Fruit fly (Drosophila melanogaster) whole organism, prepupa: Measurements from ENCODE around the gene Blm.

Experiments
- Blimp-1 ChIP-seq: fragments of 200-800 bp; sonication (Bioruptor generic); optimal IDR thresholded peaks from 3 replicates; lab custom pipeline; 2017; ENCODE audit warnings: missing biosample characterization, missing genetic modification characterization, mild to moderate bottlenecking, moderate library complexity, missing genetic modification reagents
- CG10631 ChIP-seq: fragments of 200-800 bp; sonication (Bioruptor generic); optimal IDR thresholded peaks from 2 replicates; lab custom pipeline; 2016; ENCODE audit warnings: missing biosample characterization, missing genetic modification characterization
- CG10669 ChIP-seq: fragments of 200-800 bp; sonication (Bioruptor generic); optimal IDR thresholded peaks from 3 replicates; lab custom pipeline; 2018; ENCODE audit warnings: missing biosample characterization, mild to moderate bottlenecking, missing genetic modification characterization, moderate library complexity
- CG11294 ChIP-seq: fragments of 200-800 bp; sonication (Bioruptor generic); IDR thresholded peaks from 2 replicates; pipeline ENCODE4 v1.3.6; 2022; ENCODE audit warnings: missing biosample characterization, missing genetic modification characterization
- CG15336 ChIP-seq: fragments of 200-800 bp; sonication (Bioruptor generic); IDR thresholded peaks from 2 replicates; pipeline ENCODE4 v1.3.6; 2022; ENCODE audit warnings: missing biosample characterization, missing genetic modification characterization
- CG1621 ChIP-seq: fragments of 200-800 bp; sonication (Bioruptor generic); optimal IDR thresholded peaks from 3 replicates; lab custom pipeline; 2018; ENCODE audit warnings: missing biosample characterization, mild to moderate bottlenecking, missing genetic modification characterization
- CG16779 ChIP-seq: fragments of 200-800 bp; sonication (Bioruptor generic); optimal IDR thresholded peaks from 3 replicates; lab custom pipeline; 2017; ENCODE audit warnings: missing biosample characterization, mild to moderate bottlenecking, missing genetic modification characterization
- CG32006 ChIP-seq: fragments of 200-800 bp; sonication (Bioruptor generic); optimal IDR thresholded peaks from 3 replicates; lab custom pipeline; 2017; ENCODE audit warnings: missing biosample characterization, mild to moderate bottlenecking, missing genetic modification characterization
- CG34406 ChIP-seq: fragments of 200-800 bp; sonication (Bioruptor generic); optimal IDR thresholded peaks from 3 replicates; lab custom pipeline; 2016; ENCODE audit warnings: missing biosample characterization, missing genetic modification characterization
- CG4318 ChIP-seq: fragments of 200-800 bp; sonication (Bioruptor generic); optimal IDR thresholded peaks from 3 replicates; lab custom pipeline; 2017; ENCODE audit warnings: missing biosample characterization, mild to moderate bottlenecking, missing genetic modification characterization
- CG6163 ChIP-seq: fragments of 200-800 bp; sonication (Bioruptor generic); IDR thresholded peaks from 3 replicates; pipeline ENCODE4 v1.3.6; 2022; ENCODE audit warnings: missing biosample characterization, missing genetic modification characterization
- CG6276 ChIP-seq: fragments of 200-800 bp; sonication (Bioruptor generic); optimal IDR thresholded peaks from 2 replicates; lab custom pipeline; 2017; ENCODE audit warnings: missing biosample characterization, mild to moderate bottlenecking, missing genetic modification characterization
- CG6792 ChIP-seq: fragments of 200-800 bp; sonication (Bioruptor generic); optimal IDR thresholded peaks from 3 replicates; lab custom pipeline; 2016; ENCODE audit warnings: missing biosample characterization, missing genetic modification characterization
- CG6808 ChIP-seq: fragments of 200-800 bp; sonication (Bioruptor generic); optimal IDR thresholded peaks from 3 replicates; lab custom pipeline; 2017; ENCODE audit warnings: missing biosample characterization, missing genetic modification characterization, mild to moderate bottlenecking, moderate library complexity, missing genetic modification reagents
- CG7368 ChIP-seq: fragments of 200-800 bp; sonication (Bioruptor generic); optimal IDR thresholded peaks from 3 replicates; lab custom pipeline; 2016; ENCODE audit warnings: missing biosample characterization, missing genetic modification characterization
- CG8119 ChIP-seq: fragments of 200-800 bp; sonication (Bioruptor generic); IDR thresholded peaks from 3 replicates; pipeline ENCODE4 v1.3.6; 2022; ENCODE audit warnings: missing biosample characterization, missing genetic modification characterization
- CG8319 ChIP-seq: fragments of 200-800 bp; sonication (Bioruptor generic); optimal IDR thresholded peaks from 3 replicates; lab custom pipeline; 2016; ENCODE audit warnings: missing biosample characterization, missing genetic modification characterization
- CG8632 ChIP-seq: fragments of 200-800 bp; sonication (Bioruptor generic); optimal IDR thresholded peaks from 3 replicates; lab custom pipeline; 2016; ENCODE audit warnings: missing biosample characterization, missing genetic modification characterization
- Eip75B ChIP-seq: fragments of 200-800 bp; sonication (Bioruptor generic); optimal IDR thresholded peaks from 3 replicates; lab custom pipeline; 2016; ENCODE audit warnings: missing biosample characterization, missing genetic modification characterization
- Eip78C ChIP-seq: fragments of 200-800 bp; sonication (Bioruptor generic); peaks from one replicate; lab custom pipeline; 2016; ENCODE audit warnings: missing biosample characterization, missing genetic modification characterization
- Eip93F ChIP-seq: fragments of 200-800 bp; sonication (Bioruptor generic); optimal IDR thresholded peaks from 2 replicates; lab custom pipeline; 2016; ENCODE audit warnings: missing biosample characterization, mild to moderate bottlenecking, missing genetic modification characterization
- Ets96B ChIP-seq: fragments of 200-800 bp; optimal IDR thresholded peaks from 2 replicates; lab custom pipeline; 2019; ENCODE audit warnings: missing biosample characterization, mild to moderate bottlenecking, missing genetic modification characterization, moderate library complexity
- Gug ChIP-seq: fragments of 200-800 bp; sonication (Bioruptor generic); IDR thresholded peaks from 2 replicates; pipeline ENCODE4 v1.3.6; 2022; ENCODE audit warnings: missing biosample characterization, missing genetic modification characterization
- Hr38 ChIP-seq: sonication (Bioruptor generic); optimal IDR thresholded peaks from 2 replicates; lab custom pipeline; 2016; ENCODE audit warnings: missing biosample characterization, missing genetic modification characterization
- Hr4 ChIP-seq: fragments of 200-800 bp; sonication (Bioruptor generic); optimal IDR thresholded peaks from 3 replicates; lab custom pipeline; 2016; ENCODE audit warnings: missing biosample characterization, missing genetic modification characterization
- Met ChIP-seq: fragments of 200-800 bp; sonication (Bioruptor generic); optimal IDR thresholded peaks from 3 replicates; lab custom pipeline; 2016; ENCODE audit warnings: missing biosample characterization, missing genetic modification characterization
- Smox ChIP-seq: fragments of 200-800 bp; sonication (Bioruptor generic); optimal IDR thresholded peaks from 3 replicates; lab custom pipeline; 2016; ENCODE audit warnings: missing biosample characterization, missing genetic modification characterization
- Sox14 ChIP-seq: fragments of 200-800 bp; sonication (Bioruptor generic); optimal IDR thresholded peaks from 3 replicates; lab custom pipeline; 2016; ENCODE audit warnings: missing biosample characterization, missing genetic modification characterization
- Sox15 ChIP-seq: fragments of 200-800 bp; sonication (Bioruptor generic); optimal IDR thresholded peaks from 3 replicates; lab custom pipeline; 2016; ENCODE audit warnings: missing biosample characterization, missing genetic modification characterization
- acj6 ChIP-seq: fragments of 200-800 bp; sonication (Bioruptor generic); optimal IDR thresholded peaks from 3 replicates; lab custom pipeline; 2016; ENCODE audit warnings: missing biosample characterization, missing genetic modification characterization
- cyc ChIP-seq: fragments of 200-800 bp; sonication (Bioruptor generic); optimal IDR thresholded peaks from 3 replicates; lab custom pipeline; 2016; ENCODE audit warnings: missing biosample characterization, missing genetic modification characterization
- eg ChIP-seq: fragments of 200-800 bp; sonication (Bioruptor generic); IDR thresholded peaks from 3 replicates; pipeline ENCODE4 v1.3.6; 2022; ENCODE audit warnings: missing biosample characterization, missing genetic modification characterization
- esn ChIP-seq: fragments of 200-800 bp; sonication (Bioruptor generic); optimal IDR thresholded peaks from 2 replicates; lab custom pipeline; 2016; ENCODE audit warnings: missing biosample characterization, mild to moderate bottlenecking, missing genetic modification characterization, moderate library complexity
- fd59A ChIP-seq: fragments of 200-800 bp; sonication (Bioruptor generic); optimal IDR thresholded peaks from 2 replicates; lab custom pipeline; 2017; ENCODE audit warnings: missing biosample characterization, mild to moderate bottlenecking, missing genetic modification characterization, missing genetic modification reagents
- fkh ChIP-seq: fragments of 200-800 bp; sonication (Bioruptor generic); optimal IDR thresholded peaks from 3 replicates; lab custom pipeline; 2017; ENCODE audit warnings: missing biosample characterization, mild to moderate bottlenecking, missing genetic modification characterization, moderate library complexity
- net ChIP-seq: fragments of 200-800 bp; sonication (Bioruptor generic); optimal IDR thresholded peaks from 3 replicates; lab custom pipeline; 2016; ENCODE audit warnings: missing biosample characterization, missing genetic modification characterization
- pdm3 ChIP-seq: fragments of 200-800 bp; sonication (Bioruptor generic); optimal IDR thresholded peaks from 3 replicates; lab custom pipeline; 2016; ENCODE audit warnings: missing biosample characterization, missing genetic modification characterization
- salr ChIP-seq, 2 experiments: fragments of 200-800 bp; sonication (Bioruptor generic); optimal IDR thresholded peaks; 3 replicates each; lab custom pipeline; 2016 to 2018; ENCODE audit warnings: missing biosample characterization in 2 of 2, missing genetic modification characterization in 2 of 2, mild to moderate bottlenecking in 1 of 2
- spab ChIP-seq: fragments of 200-800 bp; sonication (Bioruptor generic); optimal IDR thresholded peaks from 2 replicates; lab custom pipeline; 2017; ENCODE audit warnings: missing biosample characterization, mild to moderate bottlenecking, missing genetic modification characterization, missing genetic modification reagents
- ss ChIP-seq, 2 experiments: fragments of 200-800 bp; sonication (Bioruptor generic); optimal IDR thresholded peaks; 2 replicates in 1 of 2; 3 replicates in 1 of 2; lab custom pipeline; 2017 to 2018; ENCODE audit warnings: mild to moderate bottlenecking in 2 of 2, missing biosample characterization in 2 of 2, missing genetic modification characterization in 2 of 2, moderate library complexity in 1 of 2
- svp ChIP-seq: fragments of 200-800 bp; sonication (Bioruptor generic); peaks from one replicate; lab custom pipeline; 2016; ENCODE audit warnings: missing biosample characterization, missing genetic modification characterization
- topi ChIP-seq: fragments of 200-800 bp; sonication (Bioruptor generic); optimal IDR thresholded peaks from 3 replicates; lab custom pipeline; 2016; ENCODE audit warnings: missing biosample characterization, missing genetic modification characterization

Gene Blm

dm6 chr3R:11779357-11780018 is 37.9 kb upstream of the Blm start (continued):
- TF ChIP-seq CG10631 (peak; percentile 91), Hr38 (GFP tag; lab: Kevin White, UChicago) (no peak), CG4318 (GFP tag; lab: Kevin White, UChicago) (peak; percentile 80), CG10669 (GFP tag; lab: Kevin White, UChicago) (peak; percentile 90), CG8319 (peak; percentile 83), cyc (GFP tag; lab: Kevin White, UChicago) (peak; percentile 91), CG8632 (GFP tag; lab: Kevin White, UChicago) (peak; percentile 88), Sox14 (GFP tag; lab: Kevin White, UChicago) (peak; percentile 94), Sox15 (peak; percentile 88), topi (GFP tag; lab: Kevin White, UChicago) (peak; percentile 96), Eip78C (peak; percentile 99), Hr4 (GFP tag; lab: Kevin White, UChicago) (peak; percentile 88), spab (GFP tag; lab: Kevin White, UChicago) (peak; percentile 88), Gug (peak; percentile 74), CG8119 (peak; percentile 84), Smox (GFP tag; lab: Kevin White, UChicago) (peak; percentile 94), salr (GFP tag; optimal IDR thresholded peaks at IDR 0.05; lab: Kevin White, UChicago) (peak; percentile 87 to 91), CG7368 (peak; percentile 81), eg (GFP tag; lab: Robert Waterston, UW) (peak; percentile 73; the same call in 2 of the 3 replicates), Eip93F (GFP tag; lab: Kevin White, UChicago) (peak; percentile 81), Blimp-1 (GFP tag; lab: Kevin White, UChicago) (peak; percentile 93)

- TF ChIP-seq esn (GFP tag; lab: Kevin White, UChicago) (no peak), Sox15 (no peak), CG6163 (GFP tag; lab: Robert Waterston, UW) (peak; percentile 77), Gug (0 out of 2 replicates have a peak, but pooled peaks have one; percentile 30), CG16779 (tag; lab: Kevin White, UChicago) (no peak), CG10669 (GFP tag; lab: Kevin White, UChicago) (no peak), CG6792 (no peak), CG11294 (GFP tag; lab: Robert Waterston, UW) (peak; percentile 41; the same call in 1 of the 2 replicates), ss (GFP tag; optimal IDR thresholded peaks at IDR 0.05; lab: Kevin White, UChicago) (no peak), CG32006 (GFP tag; lab: Kevin White, UChicago) (no peak), Sox14 (GFP tag; lab: Kevin White, UChicago) (no peak)
These were observed 37.3 kb upstream of the Blm start for dm6 chr3R:11778879-11779278.

dm6 chr3R:11778012-11778865 is 36.7 kb upstream of the Blm start:
- TF ChIP-seq CG1621 (tag; lab: Kevin White, UChicago) (peak; percentile 54), Eip75B (GFP tag; lab: Kevin White, UChicago) (peak; percentile 69), cyc (GFP tag; lab: Kevin White, UChicago) (peak; percentile 24), CG8119 (peak; percentile 48), Sox14 (GFP tag; lab: Kevin White, UChicago) (peak; percentile 49), CG7368 (no peak), CG15336 (peak; percentile 8; the same call in 1 of the 2 replicates), CG6163 (GFP tag; lab: Robert Waterston, UW) (peak; percentile 73), esn (GFP tag; lab: Kevin White, UChicago) (peak; percentile 63), Smox (GFP tag; lab: Kevin White, UChicago) (peak; percentile 38), Ets96B (tag; lab: Kevin White, UChicago) (peak; percentile 42), fkh (GFP tag; lab: Kevin White, UChicago) (no peak), CG8632 (GFP tag; lab: Kevin White, UChicago) (peak; percentile 69), net (GFP tag; lab: Kevin White, UChicago) (peak; percentile 25), Met (GFP tag; lab: Kevin White, UChicago) (peak; percentile 54), acj6 (GFP tag; lab: Kevin White, UChicago) (peak; percentile 71), CG10631 (peak; percentile 68), Hr4 (GFP tag; lab: Kevin White, UChicago) (peak; percentile 67), pdm3 (GFP tag; lab: Kevin White, UChicago) (peak; percentile 46), salr (GFP tag; optimal IDR thresholded peaks at IDR 0.05; lab: Kevin White, UChicago) (peak in 1 of 2 experiments; percentile 80), fd59A (GFP tag; lab: Kevin White, UChicago) (peak; percentile 63), CG6808 (GFP tag; lab: Kevin White, UChicago) (peak; percentile 44), topi (GFP tag; lab: Kevin White, UChicago) (no peak), CG6276 (GFP tag; lab: Kevin White, UChicago) (peak; percentile 53), CG34406 (GFP tag; lab: Kevin White, UChicago) (peak; percentile 61), svp (GFP tag; lab: Kevin White, UChicago) (peak; percentile 81), Sox15 (peak; percentile 77), Gug (peak; percentile 36; the same call in 1 of the 2 replicates), CG8319 (peak; percentile 39)
